Worm (Caenorhabditis elegans) whole organism, L4/young adult: Measurements from ENCODE around the gene F56D6.8.

Experiments
- W03F9.2 ChIP-seq: fragments of 150-350 bp; optimal IDR thresholded peaks from 2 replicates; lab custom pipeline; 2014; ENCODE audit warnings: missing biosample characterization, missing genetic modification characterization
- him-1 ChIP-seq: sonication (generic microtip); optimal IDR thresholded peaks from 2 replicates; lab custom pipeline; 2016; ENCODE audit warnings: missing genotype, missing genetic modification reagents, missing genetic modification characterization, missing compliant biosample characterization

- TF ChIP-seq him-1 (tag; lab: Kevin White, UChicago) (no peak), W03F9.2 (tag; lab: Kevin White, UChicago) (no peak)
These were observed 23.2 kb upstream of the F56D6.8 start, which contains the start of gene F56D6.14 for ce11 chrIV:3917405-3917804.
